Worm (Caenorhabditis elegans) whole organism, late embryonic: ENCODE measurements around the gene F32D1.3.

ENCODE experiments used
- F13H6.1 ChIP-seq: sonication (generic microtip); optimal IDR thresholded peaks from 2 replicates; lab custom pipeline; 2016; ENCODE audit warnings: missing genetic modification characterization, missing compliant biosample characterization
- K02D7.2 ChIP-seq: sonication (generic microtip); optimal IDR thresholded peaks from 2 replicates; lab custom pipeline; 2017; ENCODE audit warnings: mild to moderate bottlenecking, missing genetic modification characterization, missing compliant biosample characterization
- T23F11.4 ChIP-seq: fragments of 200-800 bp; sonication (Bioruptor generic); optimal IDR thresholded peaks from 2 replicates; lab custom pipeline; 2018; ENCODE audit warnings: mild to moderate bottlenecking, missing genetic modification characterization, missing compliant biosample characterization
- Y22D7AL.16 ChIP-seq: sonication (generic microtip); optimal IDR thresholded peaks from 2 replicates; lab custom pipeline; 2016; ENCODE audit warnings: missing genetic modification characterization, missing compliant biosample characterization
- ahr-1 ChIP-seq: sonication (generic microtip); optimal IDR thresholded peaks from 2 replicates; lab custom pipeline; 2016; ENCODE audit warnings: missing genetic modification characterization, missing compliant biosample characterization
- ceh-14 ChIP-seq: sonication (generic microtip); optimal IDR thresholded peaks from 2 replicates; lab custom pipeline; 2016; ENCODE audit warnings: missing genotype, missing genetic modification characterization, missing compliant biosample characterization
- ceh-18 ChIP-seq: sonication (generic microtip); optimal IDR thresholded peaks from 2 replicates; lab custom pipeline; 2016; ENCODE audit warnings: missing genetic modification characterization, missing compliant biosample characterization
- ceh-19 ChIP-seq: fragments of 200-800 bp; sonication (Bioruptor generic); optimal IDR thresholded peaks from 2 replicates; lab custom pipeline; 2018; ENCODE audit warnings: mild to moderate bottlenecking, missing genetic modification characterization, missing compliant biosample characterization
- ceh-2 ChIP-seq: sonication (generic microtip); optimal IDR thresholded peaks from 2 replicates; lab custom pipeline; 2016; ENCODE audit warnings: missing genotype, missing genetic modification characterization, missing compliant biosample characterization
- ceh-22 ChIP-seq: sonication (generic microtip); optimal IDR thresholded peaks from 2 replicates; lab custom pipeline; 2017; ENCODE audit warnings: missing biosample characterization, missing genetic modification characterization
- ceh-30 ChIP-seq: fragments of 150-350 bp; optimal IDR thresholded peaks from 2 replicates; lab custom pipeline; 2014; ENCODE audit warnings: missing biosample characterization, missing genetic modification characterization
- ceh-31 ChIP-seq: sonication (generic microtip); optimal IDR thresholded peaks from 2 replicates; lab custom pipeline; 2016; ENCODE audit warnings: missing genetic modification characterization, missing compliant biosample characterization
- ceh-45 ChIP-seq: fragments of 200-800 bp; sonication (Bioruptor generic); IDR thresholded peaks from 2 replicates; pipeline ENCODE4 v1.3.6; 2022; ENCODE audit warnings: missing genetic modification reagents, missing genetic modification characterization, missing compliant biosample characterization
- ceh-48 ChIP-seq: sonication (generic microtip); optimal IDR thresholded peaks from 2 replicates; lab custom pipeline; 2016; ENCODE audit warnings: missing genetic modification characterization, inconsistent platforms, missing compliant biosample characterization
- ceh-6 ChIP-seq: fragments of 200-800 bp; sonication (Bioruptor generic); optimal IDR thresholded peaks from 2 replicates; lab custom pipeline; 2018; ENCODE audit warnings: mild to moderate bottlenecking, missing genetic modification characterization, missing compliant biosample characterization
- ceh-9 ChIP-seq: sonication (generic microtip); optimal IDR thresholded peaks from 2 replicates; lab custom pipeline; 2016; ENCODE audit warnings: mild to moderate bottlenecking, missing genetic modification characterization, inconsistent platforms, missing compliant biosample characterization
- dmd-4 ChIP-seq: sonication (generic microtip); optimal IDR thresholded peaks from 2 replicates; lab custom pipeline; 2016; ENCODE audit warnings: borderline replicate concordance, missing genetic modification characterization, missing compliant biosample characterization
- elt-2 ChIP-seq: sonication (generic microtip); optimal IDR thresholded peaks from 2 replicates; lab custom pipeline; 2016; ENCODE audit warnings: missing genetic modification reagents, missing genetic modification characterization, missing compliant biosample characterization
- ets-4 ChIP-seq: sonication (generic microtip); optimal IDR thresholded peaks from 2 replicates; lab custom pipeline; 2016; ENCODE audit warnings: missing genetic modification characterization, missing compliant biosample characterization
- gmeb-2 ChIP-seq: sonication (generic microtip); optimal IDR thresholded peaks from 2 replicates; lab custom pipeline; 2016; ENCODE audit warnings: missing genetic modification characterization, inconsistent platforms, missing compliant biosample characterization
- hlh-15 ChIP-seq: sonication (generic microtip); optimal IDR thresholded peaks from 2 replicates; lab custom pipeline; 2016; ENCODE audit warnings: missing genetic modification characterization, missing compliant biosample characterization
- hlh-30 ChIP-seq: sonication (generic microtip); optimal IDR thresholded peaks from 2 replicates; lab custom pipeline; 2017; ENCODE audit warnings: antibody characterized with exemption, missing genetic modification characterization, missing compliant biosample characterization; ENCODE audit not compliant: insufficient read depth
- hlh-6 ChIP-seq: sonication (generic microtip); optimal IDR thresholded peaks from 2 replicates; lab custom pipeline; 2016; ENCODE audit warnings: missing genotype, missing genetic modification characterization, missing compliant biosample characterization
- hlh-8 ChIP-seq: sonication (generic microtip); optimal IDR thresholded peaks from 2 replicates; lab custom pipeline; 2016; ENCODE audit warnings: missing genotype, missing genetic modification characterization, missing compliant biosample characterization
- lim-6 ChIP-seq: sonication (generic microtip); optimal IDR thresholded peaks from 2 replicates; lab custom pipeline; 2016; ENCODE audit warnings: missing genetic modification characterization, missing compliant biosample characterization
- lin-11 ChIP-seq: fragments of 200-800 bp; sonication (Bioruptor generic); optimal IDR thresholded peaks from 2 replicates; lab custom pipeline; 2018; ENCODE audit warnings: mild to moderate bottlenecking, missing genetic modification characterization, missing compliant biosample characterization
- madf-2 ChIP-seq: sonication (generic microtip); optimal IDR thresholded peaks from 2 replicates; lab custom pipeline; 2017; ENCODE audit warnings: missing genetic modification characterization, missing compliant biosample characterization
- nfya-1 ChIP-seq: sonication (generic microtip); optimal IDR thresholded peaks from 2 replicates; lab custom pipeline; 2017; ENCODE audit warnings: missing genetic modification characterization, mild to moderate bottlenecking, missing compliant biosample characterization, antibody characterized with exemption, moderate library complexity
- npax-4 ChIP-seq: sonication (generic microtip); optimal IDR thresholded peaks from 2 replicates; lab custom pipeline; 2016; ENCODE audit warnings: missing genetic modification characterization, missing compliant biosample characterization
- pag-3 ChIP-seq: sonication (generic microtip); optimal IDR thresholded peaks from 2 replicates; lab custom pipeline; 2016; ENCODE audit warnings: missing compliant biosample characterization, missing genetic modification characterization, borderline replicate concordance
- pha-2 ChIP-seq: sonication (generic microtip); optimal IDR thresholded peaks from 2 replicates; lab custom pipeline; 2017; ENCODE audit warnings: mild to moderate bottlenecking, missing genetic modification characterization, missing compliant biosample characterization
- pqm-1 ChIP-seq: sonication (generic microtip); optimal IDR thresholded peaks from 2 replicates; lab custom pipeline; 2016; ENCODE audit warnings: missing genetic modification characterization, missing compliant biosample characterization
- pros-1 ChIP-seq: fragments of 150-350 bp; optimal IDR thresholded peaks from 2 replicates; lab custom pipeline; 2014; ENCODE audit warnings: missing biosample characterization, missing genetic modification reagents, missing genetic modification characterization
- sox-4 ChIP-seq: sonication (generic microtip); optimal IDR thresholded peaks from 2 replicates; lab custom pipeline; 2017; ENCODE audit warnings: mild to moderate bottlenecking, missing genetic modification characterization, inconsistent platforms, missing compliant biosample characterization
- tbx-2 ChIP-seq: sonication (generic microtip); optimal IDR thresholded peaks from 2 replicates; lab custom pipeline; 2016; ENCODE audit warnings: missing genetic modification characterization, missing compliant biosample characterization
- unc-3 ChIP-seq, 2 experiments: fragments of 200-800 bp in 1 of 2; sonication (Bioruptor generic) in 1 of 2; sonication (generic microtip) in 1 of 2; conservative IDR thresholded peaks in 1 of 2; optimal IDR thresholded peaks in 1 of 2; 2 replicates each; pipeline versions ENCODE4 v1.3.6 to Lab custom; 2016 to 2022; ENCODE audit warnings: missing compliant biosample characterization in 2 of 2, missing genetic modification characterization in 2 of 2, missing genetic modification reagents in 1 of 2
- unc-55 ChIP-seq: sonication (generic microtip); optimal IDR thresholded peaks from 2 replicates; lab custom pipeline; 2017; ENCODE audit warnings: missing biosample characterization, missing genetic modification reagents, missing genetic modification characterization
- zip-5 ChIP-seq: sonication (generic microtip); optimal IDR thresholded peaks from 2 replicates; lab custom pipeline; 2016; ENCODE audit warnings: missing genetic modification characterization, missing compliant biosample characterization
- ztf-16 ChIP-seq: sonication (generic microtip); optimal IDR thresholded peaks from 2 replicates; lab custom pipeline; 2017; ENCODE audit warnings: missing genetic modification characterization, missing compliant biosample characterization

Gene F32D1.3

ce11 chrV:4345714-4346113 lies 15.7 kb downstream of the F32D1.3 start, which contains the start of gene figl-1:
Gene figl-1 (minus strand): TSS chrV:4345999.
- TF ChIP-seq unc-3 (GFP tag; conservative IDR thresholded peaks at IDR 0.05; lab: Robert Waterston, UW) (no peak), unc-3 (tag; optimal IDR thresholded peaks at IDR 0.05; lab: Kevin White, UChicago) (no peak), pha-2 (tag; lab: Kevin White, UChicago) (no peak), F13H6.1 (tag; lab: Kevin White, UChicago) (no peak), pros-1 (tag; lab: Kevin White, UChicago) (no peak), npax-4 (no peak), ceh-18 (no peak), ceh-6 (GFP tag; lab: Kevin White, UChicago) (no peak), Y22D7AL.16 (no peak), dmd-4 (tag; lab: Kevin White, UChicago) (no peak), ceh-2 (tag; lab: Kevin White, UChicago) (no peak), ceh-9 (no peak), pag-3 (tag; lab: Kevin White, UChicago) (no peak), ahr-1 (no peak), zip-5 (tag; lab: Kevin White, UChicago) (no peak), ceh-31 (no peak), lim-6 (no peak), T23F11.4 (GFP tag; lab: Kevin White, UChicago) (no peak), pqm-1 (tag; lab: Kevin White, UChicago) (no peak)

ce11 chrV:4341736-4342135 lies 19.6 kb downstream of the F32D1.3 start:
- TF ChIP-seq hlh-6 (tag; lab: Kevin White, UChicago) (no peak), ceh-14 (tag; lab: Kevin White, UChicago) (no peak), tbx-2 (no peak), ztf-16 (tag; lab: Kevin White, UChicago) (no peak), hlh-8 (tag; lab: Kevin White, UChicago) (no peak), ceh-18 (no peak), sox-4 (tag; lab: Kevin White, UChicago) (no peak)

DNA sequence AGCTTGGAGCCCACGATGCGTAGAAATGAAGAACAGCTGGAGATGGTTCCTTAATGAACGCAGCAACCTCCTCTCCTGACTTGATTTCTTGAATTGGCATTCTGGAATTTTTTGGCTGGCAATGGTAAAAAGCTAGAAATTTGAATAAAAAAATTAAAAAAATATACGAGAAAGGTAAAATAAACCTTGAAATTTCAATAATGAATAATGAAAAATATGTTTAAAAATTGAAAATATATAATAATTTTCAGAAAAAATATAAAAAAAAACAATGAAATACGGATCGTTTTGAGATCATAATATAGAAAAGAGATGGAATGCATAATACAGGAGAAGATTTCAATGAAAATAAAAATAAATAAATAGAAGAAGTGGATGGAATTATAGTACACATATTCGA lies 20.2 kb downstream of the F32D1.3 start, which contains the start of gene glrx-3:
glrx-3 (minus strand) TSS at position 101 of the 400 bp plus-strand sequence.
- no peak for TF ChIP-seq unc-55 (GFP tag; lab: Kevin White, UChicago)
- TF ChIP-seq ceh-19 = no peak
- TF ChIP-seq ceh-48 = no peak
- no peak for TF ChIP-seq ceh-45 (GFP tag; lab: Robert Waterston, UW)
- TF ChIP-seq K02D7.2 (tag; lab: Kevin White, UChicago) = no peak
- TF ChIP-seq ceh-22 = no peak
- TF ChIP-seq gmeb-2 (tag; lab: Kevin White, UChicago) = no peak
- TF ChIP-seq hlh-15 (tag; lab: Kevin White, UChicago) = no peak
- no peak for TF ChIP-seq hlh-6 (tag; lab: Kevin White, UChicago)

DNA sequence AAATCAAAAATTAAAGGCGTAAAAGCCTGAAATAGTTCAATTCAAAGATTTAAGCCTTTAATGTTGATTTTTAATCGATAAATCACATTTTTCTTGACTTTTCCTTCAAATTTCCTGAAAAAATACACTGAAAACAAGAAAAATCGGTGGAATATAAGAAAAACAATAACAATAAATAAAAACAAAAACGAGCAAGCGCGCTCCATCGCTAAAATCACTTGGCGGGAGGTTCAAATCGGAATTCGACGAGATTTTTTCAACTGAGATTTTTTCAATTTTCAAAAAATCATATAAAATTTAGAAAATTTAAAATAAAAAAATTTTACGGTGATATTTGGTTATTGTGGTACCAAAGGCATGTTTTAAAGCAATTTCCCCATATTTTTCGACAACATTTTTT lies 21.9 kb downstream of the F32D1.3 start:
- TF ChIP-seq ahr-1 (no peak), npax-4 (no peak), F13H6.1 (tag; lab: Kevin White, UChicago) (no peak), hlh-30 (tag; lab: Kevin White, UChicago) (no peak), ceh-30 (tag; lab: Kevin White, UChicago) (no peak), pqm-1 (tag; lab: Kevin White, UChicago) (no peak), lin-11 (tag; lab: Kevin White, UChicago) (no peak), nfya-1 (tag; lab: Kevin White, UChicago) (no peak), madf-2 (tag; lab: Kevin White, UChicago) (no peak), ztf-16 (tag; lab: Kevin White, UChicago) (no peak), T23F11.4 (GFP tag; lab: Kevin White, UChicago) (no peak), hlh-15 (tag; lab: Kevin White, UChicago) (no peak), ceh-19 (no peak), elt-2 (tag; lab: Kevin White, UChicago) (no peak), ets-4 (tag; lab: Kevin White, UChicago) (no peak)
